Fruit fly (Drosophila melanogaster) whole organism, embryonic: ENCODE results near the gene CG9302.

Experiments
- CG1024 ChIP-seq: fragments of 200-800 bp; sonication (Bioruptor generic); IDR thresholded peaks from 2 replicates; pipeline ENCODE4 v1.3.6; 2022; ENCODE audit warnings: missing biosample characterization, missing genetic modification characterization
- CG10267 ChIP-seq: fragments of 200-800 bp; sonication (Bioruptor generic); optimal IDR thresholded peaks from 2 replicates; lab custom pipeline; 2018; ENCODE audit warnings: missing biosample characterization, mild to moderate bottlenecking, missing genetic modification characterization, moderate library complexity
- CG10366 ChIP-seq: fragments of 200-800 bp; sonication (Bioruptor generic); IDR thresholded peaks from 2 replicates; pipeline ENCODE4 v1.3.6; 2022; ENCODE audit warnings: missing biosample characterization, missing genetic modification characterization
- CG12391 ChIP-seq: fragments of 200-800 bp; sonication (Bioruptor generic); optimal IDR thresholded peaks from 3 replicates; lab custom pipeline; 2018; ENCODE audit warnings: missing biosample characterization, mild to moderate bottlenecking, missing genetic modification characterization, moderate library complexity
- CG13424 ChIP-seq: fragments of 200-800 bp; sonication (Bioruptor generic); optimal IDR thresholded peaks from 2 replicates; lab custom pipeline; 2019; ENCODE audit warnings: missing biosample characterization, mild to moderate bottlenecking, missing genetic modification characterization, moderate library complexity
- CG14014 ChIP-seq: fragments of 200-800 bp; sonication (Bioruptor generic); IDR thresholded peaks from 2 replicates; pipeline ENCODE4 v1.3.6; 2022; ENCODE audit warnings: missing biosample characterization, missing genetic modification characterization
- CG1602 ChIP-seq: fragments of 200-800 bp; sonication (Bioruptor generic); optimal IDR thresholded peaks from 3 replicates; lab custom pipeline; 2016; ENCODE audit warnings: missing biosample characterization, missing genetic modification characterization
- CG17361 ChIP-seq: fragments of 200-800 bp; sonication (Bioruptor generic); IDR thresholded peaks from 3 replicates; pipeline ENCODE4 v1.3.6; 2022; ENCODE audit warnings: missing biosample characterization, missing genetic modification characterization
- CG18764 ChIP-seq: fragments of 200-800 bp; sonication (Bioruptor generic); optimal IDR thresholded peaks from 3 replicates; lab custom pipeline; 2016; ENCODE audit warnings: missing biosample characterization, missing genetic modification characterization
- CG2116 ChIP-seq: fragments of 200-800 bp; sonication (Bioruptor generic); optimal IDR thresholded peaks from 3 replicates; lab custom pipeline; 2018; ENCODE audit warnings: missing biosample characterization, mild to moderate bottlenecking, missing genetic modification characterization
- CG2120 ChIP-seq: fragments of 200-800 bp; sonication (Bioruptor generic); optimal IDR thresholded peaks from 3 replicates; lab custom pipeline; 2016; ENCODE audit warnings: missing biosample characterization, missing genetic modification characterization
- CG2712 ChIP-seq: fragments of 200-800 bp; optimal IDR thresholded peaks from 3 replicates; lab custom pipeline; 2019; ENCODE audit warnings: missing biosample characterization, mild to moderate bottlenecking, missing genetic modification characterization, moderate library complexity
- CG2875 ChIP-seq: fragments of 200-800 bp; sonication (Bioruptor generic); optimal IDR thresholded peaks from 2 replicates; lab custom pipeline; 2017; ENCODE audit warnings: missing biosample characterization, mild to moderate bottlenecking, missing genetic modification characterization, missing genetic modification reagents
- CG30020 ChIP-seq: fragments of 200-800 bp; optimal IDR thresholded peaks from 2 replicates; lab custom pipeline; 2019; ENCODE audit warnings: missing biosample characterization, mild to moderate bottlenecking, missing genetic modification characterization, moderate library complexity
- CG31441 ChIP-seq: fragments of 200-800 bp; sonication (Bioruptor generic); IDR thresholded peaks from 2 replicates; pipeline ENCODE4 v1.3.6; 2022; ENCODE audit warnings: missing biosample characterization, missing genetic modification characterization
- CG3163 ChIP-seq: fragments of 200-800 bp; sonication (Bioruptor generic); optimal IDR thresholded peaks from 3 replicates; lab custom pipeline; 2016; ENCODE audit warnings: missing biosample characterization, missing genetic modification characterization
- CG32767 ChIP-seq: fragments of 200-800 bp; sonication (Bioruptor generic); IDR thresholded peaks from 2 replicates; pipeline ENCODE4 v1.3.6; 2022; ENCODE audit warnings: missing biosample characterization, missing genetic modification characterization
- CG3281 ChIP-seq: fragments of 200-800 bp; sonication (Bioruptor generic); optimal IDR thresholded peaks from 3 replicates; lab custom pipeline; 2017; ENCODE audit warnings: missing biosample characterization, mild to moderate bottlenecking, missing genetic modification characterization
- CG33557 ChIP-seq: fragments of 200-800 bp; sonication (Bioruptor generic); optimal IDR thresholded peaks from 2 replicates; lab custom pipeline; 2019; ENCODE audit warnings: missing biosample characterization, mild to moderate bottlenecking, missing genetic modification characterization, moderate library complexity
- CG34376 ChIP-seq: fragments of 200-800 bp; sonication (Bioruptor generic); optimal IDR thresholded peaks from 2 replicates; lab custom pipeline; 2018; ENCODE audit warnings: missing biosample characterization, mild to moderate bottlenecking, missing genetic modification characterization
- CG4617 ChIP-seq: fragments of 200-800 bp; sonication (Bioruptor generic); optimal IDR thresholded peaks from 3 replicates; lab custom pipeline; 2016; ENCODE audit warnings: missing biosample characterization, missing genetic modification characterization, borderline replicate concordance
- CG6689 ChIP-seq: fragments of 200-800 bp; sonication (Bioruptor generic); IDR thresholded peaks from 2 replicates; pipeline ENCODE4 v1.3.6; 2022; ENCODE audit warnings: missing biosample characterization, missing genetic modification characterization
- CG8924 ChIP-seq: fragments of 200-800 bp; optimal IDR thresholded peaks from 3 replicates; lab custom pipeline; 2019; ENCODE audit warnings: missing biosample characterization, mild to moderate bottlenecking, missing genetic modification characterization, moderate library complexity
- CoRest ChIP-seq: fragments of 200-800 bp; sonication (Bioruptor generic); optimal IDR thresholded peaks from 3 replicates; lab custom pipeline; 2018; ENCODE audit warnings: missing biosample characterization, mild to moderate bottlenecking, missing genetic modification characterization, moderate library complexity
- D19B ChIP-seq: fragments of 200-800 bp; sonication (Bioruptor generic); optimal IDR thresholded peaks from 2 replicates; lab custom pipeline; 2017; ENCODE audit warnings: missing biosample characterization, mild to moderate bottlenecking, missing genetic modification characterization
- Doc2 ChIP-seq: fragments of 200-800 bp; sonication (Bioruptor generic); IDR thresholded peaks from 2 replicates; pipeline ENCODE4 v1.3.6; 2022; ENCODE audit warnings: missing biosample characterization, missing genetic modification characterization
- Doc3 ChIP-seq: fragments of 200-800 bp; sonication (Bioruptor generic); IDR thresholded peaks from 3 replicates; pipeline ENCODE4 v1.3.6; 2022; ENCODE audit warnings: missing biosample characterization, missing genetic modification characterization; ENCODE audit not compliant: partially characterized antibody
- MBD-R2 ChIP-seq: fragments of 200-800 bp; sonication (Bioruptor generic); IDR thresholded peaks from 2 replicates; pipeline ENCODE4 v1.3.6; 2022; ENCODE audit warnings: missing biosample characterization, missing genetic modification characterization
- Mrtf ChIP-seq: fragments of 200-800 bp; sonication (Bioruptor generic); IDR thresholded peaks from 3 replicates; pipeline ENCODE4 v1.3.6; 2022; ENCODE audit warnings: missing biosample characterization, missing genetic modification characterization
- PHDP ChIP-seq: fragments of 200-800 bp; sonication (Bioruptor generic); optimal IDR thresholded peaks from 3 replicates; lab custom pipeline; 2018; ENCODE audit warnings: missing biosample characterization, mild to moderate bottlenecking, missing genetic modification characterization, moderate library complexity
- Rfx ChIP-seq: fragments of 200-800 bp; sonication (Bioruptor generic); IDR thresholded peaks from 2 replicates; pipeline ENCODE4 v1.3.6; 2022; ENCODE audit warnings: missing biosample characterization, missing genetic modification characterization
- Six4 ChIP-seq: fragments of 200-800 bp; sonication (Bioruptor generic); optimal IDR thresholded peaks from 2 replicates; lab custom pipeline; 2016; ENCODE audit warnings: missing biosample characterization, missing genetic modification characterization
- bcd ChIP-seq: fragments of 200-800 bp; sonication (Bioruptor generic); optimal IDR thresholded peaks from 2 replicates; lab custom pipeline; 2017; ENCODE audit warnings: missing biosample characterization, mild to moderate bottlenecking, missing genetic modification characterization
- cas ChIP-seq: fragments of 200-800 bp; sonication (Bioruptor generic); IDR thresholded peaks from 2 replicates; pipeline ENCODE4 v1.3.6; 2022; ENCODE audit warnings: missing biosample characterization, missing genetic modification characterization
- da ChIP-seq: fragments of 200-800 bp; sonication (Bioruptor generic); optimal IDR thresholded peaks from 2 replicates; lab custom pipeline; 2016; ENCODE audit warnings: missing biosample characterization, missing genetic modification characterization
- dati ChIP-seq: fragments of 200-800 bp; sonication (Bioruptor generic); IDR thresholded peaks from 2 replicates; pipeline ENCODE4 v1.3.6; 2022; ENCODE audit warnings: missing biosample characterization, missing genetic modification characterization
- dmrt99B ChIP-seq: fragments of 200-800 bp; sonication (Bioruptor generic); optimal IDR thresholded peaks from 2 replicates; lab custom pipeline; 2018; ENCODE audit warnings: missing biosample characterization, mild to moderate bottlenecking, missing genetic modification characterization, moderate library complexity
- her ChIP-seq: fragments of 200-800 bp; sonication (Bioruptor generic); optimal IDR thresholded peaks from 2 replicates; lab custom pipeline; 2016; ENCODE audit warnings: missing biosample characterization, missing genetic modification characterization
- hth ChIP-seq: fragments of >200 bp; optimal IDR thresholded peaks from 2 replicates; lab custom pipeline; 2017; ENCODE audit warnings: inconsistent platforms
- kay ChIP-seq: fragments of 200-800 bp; sonication (Bioruptor generic); optimal IDR thresholded peaks from 2 replicates; lab custom pipeline; 2016; ENCODE audit warnings: missing biosample characterization, missing genetic modification characterization
- onecut ChIP-seq: fragments of 200-800 bp; sonication (Bioruptor generic); IDR thresholded peaks from 2 replicates; pipeline ENCODE4 v1.3.6; 2022; ENCODE audit warnings: missing biosample characterization, missing genetic modification characterization
- sc ChIP-seq, 3 experiments: fragments of >200 bp in 2 of 3; fragments of 200-800 bp in 1 of 3; sonication (Bioruptor generic) in 1 of 3; optimal IDR thresholded peaks; 2 replicates in 2 of 3; 3 replicates in 1 of 3; lab custom pipeline; 2017; ENCODE audit warnings: mild to moderate bottlenecking in 1 of 3, missing biosample characterization in 1 of 3, missing genetic modification characterization in 1 of 3, missing genetic modification reagents in 1 of 3
- sens ChIP-seq: fragments of 200-800 bp; sonication (Bioruptor generic); peaks from one replicate; lab custom pipeline; 2016; ENCODE audit warnings: missing biosample characterization, missing genetic modification characterization
- seq ChIP-seq: fragments of 200-800 bp; sonication (Bioruptor generic); IDR thresholded peaks from 2 replicates; pipeline ENCODE4 v1.3.6; 2022; ENCODE audit warnings: missing biosample characterization, missing genetic modification characterization
- slbo ChIP-seq: fragments of 200-800 bp; sonication (Bioruptor generic); IDR thresholded peaks from 2 replicates; pipeline ENCODE4 v1.3.6; 2022; ENCODE audit warnings: missing biosample characterization, missing genetic modification characterization
- sob ChIP-seq: fragments of 200-800 bp; sonication (Bioruptor generic); IDR thresholded peaks from 2 replicates; pipeline ENCODE4 v1.3.6; 2022; ENCODE audit warnings: missing biosample characterization, missing genetic modification characterization
- stwl ChIP-seq: fragments of 200-800 bp; sonication (Bioruptor generic); optimal IDR thresholded peaks from 3 replicates; lab custom pipeline; 2018; ENCODE audit warnings: missing biosample characterization, mild to moderate bottlenecking, missing genetic modification characterization, moderate library complexity
- tgo ChIP-seq: fragments of 200-800 bp; sonication (Bioruptor generic); IDR thresholded peaks from 3 replicates; pipeline ENCODE4 v1.3.6; 2022; ENCODE audit warnings: missing biosample characterization, missing genetic modification characterization
- trem ChIP-seq: fragments of 200-800 bp; optimal IDR thresholded peaks from 3 replicates; lab custom pipeline; 2019; ENCODE audit warnings: missing biosample characterization, mild to moderate bottlenecking, missing genetic modification characterization, moderate library complexity
- trh ChIP-seq: fragments of 200-800 bp; sonication (Bioruptor generic); optimal IDR thresholded peaks from 2 replicates; lab custom pipeline; 2016; ENCODE audit warnings: missing biosample characterization, missing genetic modification characterization
- zfh1 ChIP-seq: fragments of 200-800 bp; sonication (Bioruptor generic); IDR thresholded peaks from 3 replicates; pipeline ENCODE4 v1.3.6; 2022; ENCODE audit warnings: missing biosample characterization, missing genetic modification characterization

CG9302 gene

dm6 chr2L:13382351-13383029, 4.2 kb upstream of the CG9302 start, which contains the start of gene loqs (continued):
- TF ChIP-seq CG8924 (peak; percentile 31), Doc2 (GFP tag; lab: Robert Waterston, UW) (no peak), CG3163 (GFP tag; lab: Kevin White, UChicago) (no peak), PHDP (peak; percentile 38), CoRest (tag; lab: Kevin White, UChicago) (peak; percentile 3), CG14014 (GFP tag; lab: Robert Waterston, UW) (no peak), Mrtf (GFP tag; lab: Robert Waterston, UW) (no peak), dmrt99B (tag; lab: Kevin White, UChicago) (no peak), CG2712 (tag; lab: Kevin White, UChicago) (peak; percentile 34), zfh1 (GFP tag; lab: Robert Waterston, UW) (no peak), CG12391 (peak; percentile 60), onecut (peak; percentile 99), CG1602 (GFP tag; lab: Kevin White, UChicago) (no peak), trem (peak; percentile 54), Rfx (peak; percentile 14; the same call in 1 of the 2 replicates), Six4 (no peak), CG33557 (GFP tag; lab: Kevin White, UChicago) (no peak), CG17361 (GFP tag; lab: Robert Waterston, UW) (0 out of 3 replicates have a peak, but pooled peaks have one; percentile 27), CG18764 (no peak), CG2116 (GFP tag; lab: Kevin White, UChicago) (peak; percentile 83), cas (GFP tag; lab: Robert Waterston, UW) (no peak), Doc3 (GFP tag; lab: Robert Waterston, UW) (peak; percentile 39; the same call in 1 of the 3 replicates), CG31441 (GFP tag; lab: Robert Waterston, UW) (no peak), slbo (GFP tag; lab: Robert Waterston, UW) (peak; percentile 46; the same call in 1 of the 2 replicates), hth (lab: Kevin White, UChicago) (no peak), seq (GFP tag; lab: Robert Waterston, UW) (no peak), CG2875 (no peak), CG34376 (no peak), CG32767 (peak; percentile 63; the same call in 1 of the 2 replicates), CG4617 (GFP tag; lab: Kevin White, UChicago) (peak; percentile 31), sc (optimal IDR thresholded peaks at IDR 0.05; lab: Kevin White, UChicago) (no peak), sc (GFP tag; optimal IDR thresholded peaks at IDR 0.05; lab: Kevin White, UChicago) (no peak), trh (GFP tag; lab: Kevin White, UChicago) (no peak), sob (GFP tag; lab: Robert Waterston, UW) (no peak), stwl (tag; lab: Kevin White, UChicago) (peak; percentile 50), CG2120 (peak; percentile 45), CG10366 (GFP tag; lab: Robert Waterston, UW) (no peak), CG3281 (GFP tag; lab: Kevin White, UChicago) (no peak), kay (GFP tag; lab: Kevin White, UChicago) (no peak), da (GFP tag; lab: Kevin White, UChicago) (no peak), D19B (no peak), tgo (GFP tag; lab: Robert Waterston, UW) (no peak), dati (GFP tag; lab: Robert Waterston, UW) (no peak), MBD-R2 (peak; percentile 68), CG6689 (0 out of 2 replicates have a peak, but pooled peaks have one; percentile 5), her (GFP tag; lab: Kevin White, UChicago) (no peak), CG30020 (tag; lab: Kevin White, UChicago) (peak; percentile 55), CG13424 (tag; lab: Kevin White, UChicago) (peak; percentile 31), CG10267 (tag; lab: Kevin White, UChicago) (peak; percentile 39), bcd (no peak), CG1024 (no peak), sens (GFP tag; lab: Kevin White, UChicago) (peak; percentile 32)
